Fruit fly (Drosophila melanogaster): Measurements from ENCODE around the gene Mbs.
A peak's percentile ranks its signal among the peaks of the same experiment; 100 is the strongest.

Mbs gene

DNA sequence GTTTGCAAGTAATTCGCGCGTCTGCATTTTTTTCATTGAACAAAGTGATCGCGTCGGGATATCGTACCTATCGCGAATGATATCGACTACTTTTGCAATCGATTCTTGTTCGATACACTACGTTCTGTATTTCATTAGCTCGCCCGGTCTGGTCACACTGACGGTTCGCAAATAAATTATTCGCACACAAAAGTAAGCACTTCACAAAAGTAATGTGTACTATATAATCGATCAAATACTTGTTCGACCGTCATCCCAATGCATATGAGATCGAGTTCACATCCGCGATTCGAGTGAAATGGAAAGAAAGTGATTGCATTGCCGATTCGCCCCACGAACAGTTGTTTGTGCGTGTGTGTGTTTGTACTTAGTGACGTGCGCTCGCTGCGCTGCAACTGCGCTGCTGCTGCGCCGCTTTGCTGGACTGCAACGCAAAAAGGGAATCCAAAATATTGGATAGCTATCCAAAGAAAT lies 38.6 kb downstream of the Mbs start, which contains the start of the genes CG5235 and ClC-c:
Gene CG5235, minus strand, starts transcription at position 63 of the 474 bp plus-strand sequence.
Gene ClC-c, plus strand, starts transcription at position 125 of the 474 bp plus-strand sequence.
- peak; percentile 34 for TF ChIP-seq Sox14 (GFP tag; optimal IDR thresholded peaks at IDR 0.05)
- no peak for TF ChIP-seq CG6163 (GFP tag; IDR thresholded peaks at IDR 0.05)
- TF ChIP-seq CG6854 (GFP tag; optimal IDR thresholded peaks at IDR 0.05), result peak; percentile 53
- TF ChIP-seq dsx (GFP tag; optimal IDR thresholded peaks at IDR 0.05; ENCODE audit: poor library complexity, severe bottlenecking), result no peak
- TF ChIP-seq esn (GFP tag; optimal IDR thresholded peaks at IDR 0.05), result peak; percentile 5
- TF ChIP-seq fkh (GFP tag; optimal IDR thresholded peaks at IDR 0.05), result peak; percentile 69
- TF ChIP-seq topi (GFP tag; optimal IDR thresholded peaks at IDR 0.05), result no peak

DNA sequence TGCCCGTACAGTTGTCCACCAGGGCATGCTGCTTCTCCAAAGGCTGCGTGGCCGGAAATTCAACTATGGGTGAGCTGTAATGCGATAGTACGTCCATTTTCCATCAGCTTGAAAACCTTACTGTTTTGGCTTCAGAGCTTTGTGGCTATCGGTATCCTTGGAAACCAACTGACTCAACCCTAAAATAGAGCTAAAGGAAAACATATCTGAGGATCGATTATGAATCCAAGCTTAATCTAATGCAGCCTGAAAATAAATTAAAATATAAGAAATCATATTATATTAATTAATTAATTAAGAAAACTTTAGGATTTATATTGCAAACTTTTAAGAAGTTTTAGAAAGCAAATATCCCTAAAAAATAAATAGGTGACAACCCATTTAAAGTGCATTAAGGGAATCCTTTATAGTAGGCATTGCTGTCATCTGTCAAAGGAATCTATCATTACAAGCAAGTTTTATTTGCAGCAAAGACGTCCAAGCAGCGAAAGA lies 45.7 kb downstream of the Mbs start, which contains the start of the genes CG13074 and ATPsynbetaL:
Gene CG13074, minus strand, starts transcription at position 101 of the 492 bp plus-strand sequence.
Gene ATPsynbetaL, plus strand, starts transcription at position 442 of the 492 bp plus-strand sequence.
- TF ChIP-seq net (GFP tag; optimal IDR thresholded peaks at IDR 0.05) (no peak), CG8119 (GFP tag; IDR thresholded peaks at IDR 0.05) (no peak), svp (GFP tag) (no peak), achi (GFP tag; optimal IDR thresholded peaks at IDR 0.05) (no peak), ss (GFP tag; optimal IDR thresholded peaks at IDR 0.05) (no peak), CG6808 (GFP tag; optimal IDR thresholded peaks at IDR 0.05) (no peak), CG1621 (tag; optimal IDR thresholded peaks at IDR 0.05) (no peak), CG31627 (GFP tag; optimal IDR thresholded peaks at IDR 0.05) (no peak), vri (GFP tag; optimal IDR thresholded peaks at IDR 0.05) (no peak)

DNA sequence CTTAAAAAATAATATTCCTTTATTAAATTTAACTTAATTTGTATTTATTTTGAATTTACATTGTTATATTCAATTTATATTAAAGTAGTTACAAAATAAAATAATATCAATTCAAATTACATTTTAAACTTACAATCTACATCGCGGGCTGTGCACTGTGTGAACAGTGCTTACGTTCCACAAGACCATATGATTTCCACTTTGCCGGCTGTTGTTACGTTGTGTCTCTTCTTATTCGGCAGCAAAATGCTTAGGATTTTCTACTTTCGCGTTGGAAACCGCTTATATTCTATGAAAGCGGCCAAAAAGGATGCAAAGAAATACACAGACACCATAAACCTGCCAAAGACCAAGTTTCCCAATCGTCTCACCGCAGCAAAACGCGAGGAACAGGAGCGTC lies 48.3 kb downstream of the Mbs start, which contains the start of gene IleRS-m:
Gene IleRS-m, plus strand, starts transcription at position 222 of the 400 bp plus-strand sequence.
- TF ChIP-seq Sox15 (GFP tag; optimal IDR thresholded peaks at IDR 0.05), result no peak

DNA sequence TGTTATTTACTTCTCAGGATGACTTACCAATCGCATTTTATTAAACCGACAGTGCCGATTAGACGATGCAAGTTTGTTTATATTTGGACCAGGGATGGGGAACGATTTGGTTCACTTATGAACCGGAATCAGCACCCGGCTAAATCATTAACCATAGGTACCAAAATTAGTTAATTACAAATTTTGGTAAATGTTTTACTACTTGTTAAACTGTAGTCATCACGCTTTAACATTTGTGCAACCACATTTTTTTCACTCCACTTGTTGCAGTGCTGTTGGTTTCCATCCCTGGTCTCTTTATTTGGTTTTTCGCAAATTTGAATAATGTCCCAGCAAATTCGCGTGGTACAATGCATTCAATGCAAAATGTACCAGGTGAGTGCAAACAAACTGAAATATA lies 53.8 kb downstream of the Mbs start, which contains the start of the genes IntS9 and CG43295:
Gene IntS9, minus strand, starts transcription at position 100 of the 400 bp plus-strand sequence.
Gene CG43295, plus strand, starts transcription at position 325 of the 400 bp plus-strand sequence.
- TF ChIP-seq CG10631 (GFP tag; optimal IDR thresholded peaks at IDR 0.05), result peak; percentile 87
- peak; percentile 91 for TF ChIP-seq cyc (GFP tag; optimal IDR thresholded peaks at IDR 0.05)
- TF ChIP-seq ss (GFP tag; optimal IDR thresholded peaks at IDR 0.05), result no peak
- no peak for TF ChIP-seq dsx (GFP tag; optimal IDR thresholded peaks at IDR 0.05; ENCODE audit: poor library complexity, severe bottlenecking)
- TF ChIP-seq Ets21C (GFP tag; optimal IDR thresholded peaks at IDR 0.05), result peak; percentile 88
- peak; percentile 80 for TF ChIP-seq CG15336 (GFP tag; IDR thresholded peaks at IDR 0.05)
- TF ChIP-seq CG8632 (GFP tag; optimal IDR thresholded peaks at IDR 0.05), result peak; percentile 75
- TF ChIP-seq CG4318 (GFP tag; optimal IDR thresholded peaks at IDR 0.05), result no peak
- no peak for TF ChIP-seq CG6808 (GFP tag; optimal IDR thresholded peaks at IDR 0.05)
- peak; percentile 76 for TF ChIP-seq CG3032 (tag; optimal IDR thresholded peaks at IDR 0.05)
- peak; percentile 64 for TF ChIP-seq CG11294 (GFP tag; IDR thresholded peaks at IDR 0.05)
- no peak for TF ChIP-seq CG6276 (GFP tag; optimal IDR thresholded peaks at IDR 0.05)
- TF ChIP-seq net (GFP tag; optimal IDR thresholded peaks at IDR 0.05), result no peak
- TF ChIP-seq CG6854 (GFP tag; optimal IDR thresholded peaks at IDR 0.05), result no peak
- TF ChIP-seq CG6792 (GFP tag; optimal IDR thresholded peaks at IDR 0.05), result peak; percentile 85
- no peak for TF ChIP-seq fd85E (GFP tag; optimal IDR thresholded peaks at IDR 0.05)
- TF ChIP-seq pdm3 (GFP tag; optimal IDR thresholded peaks at IDR 0.05), result no peak
- TF ChIP-seq Eip75B (GFP tag; optimal IDR thresholded peaks at IDR 0.05), result no peak
- TF ChIP-seq CG11762 (GFP tag; optimal IDR thresholded peaks at IDR 0.05; ENCODE audit: insufficient read depth), result peak; percentile 84
- TF ChIP-seq OdsH (GFP tag; optimal IDR thresholded peaks at IDR 0.05), result no peak
- TF ChIP-seq achi (GFP tag; optimal IDR thresholded peaks at IDR 0.05), result no peak
- peak; percentile 93 for TF ChIP-seq esn (GFP tag; optimal IDR thresholded peaks at IDR 0.05)
- TF ChIP-seq Sox102F (GFP tag; optimal IDR thresholded peaks at IDR 0.05), result no peak
- peak; percentile 58 for TF ChIP-seq fd59A (GFP tag; optimal IDR thresholded peaks at IDR 0.05)
- peak; percentile 87 for TF ChIP-seq eg (GFP tag; IDR thresholded peaks at IDR 0.05)
- no peak for TF ChIP-seq dac (GFP tag; optimal IDR thresholded peaks at IDR 0.05)
- peak; percentile 71 for TF ChIP-seq CG11902 (GFP tag; optimal IDR thresholded peaks at IDR 0.05)
- no peak for TF ChIP-seq CG34406 (GFP tag; optimal IDR thresholded peaks at IDR 0.05)
- no peak for TF ChIP-seq topi (GFP tag; optimal IDR thresholded peaks at IDR 0.05)
- TF ChIP-seq lz (GFP tag; optimal IDR thresholded peaks at IDR 0.05), result peak; percentile 90
- no peak for TF ChIP-seq CG1621 (tag; optimal IDR thresholded peaks at IDR 0.05)
- no peak for TF ChIP-seq Eip78C (GFP tag)
- TF ChIP-seq CG10669 (GFP tag; optimal IDR thresholded peaks at IDR 0.05), result no peak
- TF ChIP-seq CG8319 (GFP tag; optimal IDR thresholded peaks at IDR 0.05), result peak; percentile 83
- no peak for TF ChIP-seq Met (GFP tag; optimal IDR thresholded peaks at IDR 0.05)
- TF ChIP-seq Lpt (GFP tag; optimal IDR thresholded peaks at IDR 0.05), result no peak

Data from whole organism, prepupa.